Fruit fly (Drosophila melanogaster) whole organism, embryonic: ENCODE data around the gene grim.

Source experiments
- ATbp ChIP-seq: fragments of 200-800 bp; sonication (Bioruptor generic); optimal IDR thresholded peaks from 2 replicates; lab custom pipeline; 2017; ENCODE audit warnings: missing biosample characterization, mild to moderate bottlenecking, missing genetic modification characterization, missing genetic modification reagents
- CG10147 ChIP-seq: fragments of 200-800 bp; sonication (Bioruptor generic); optimal IDR thresholded peaks from 2 replicates; lab custom pipeline; 2019; ENCODE audit warnings: missing biosample characterization, mild to moderate bottlenecking, missing genetic modification characterization, moderate library complexity
- CG1024 ChIP-seq: fragments of 200-800 bp; sonication (Bioruptor generic); IDR thresholded peaks from 2 replicates; pipeline ENCODE4 v1.3.6; 2022; ENCODE audit warnings: missing biosample characterization, missing genetic modification characterization
- CG10654 ChIP-seq: fragments of 200-800 bp; sonication (Bioruptor generic); optimal IDR thresholded peaks from 2 replicates; lab custom pipeline; 2016; ENCODE audit warnings: missing biosample characterization, missing genetic modification characterization
- CG10979 ChIP-seq: fragments of 200-800 bp; sonication (Bioruptor generic); optimal IDR thresholded peaks from 2 replicates; lab custom pipeline; 2018; ENCODE audit warnings: missing biosample characterization, mild to moderate bottlenecking, missing genetic modification characterization, moderate library complexity
- CG12769 ChIP-seq: fragments of 200-800 bp; sonication (Bioruptor generic); optimal IDR thresholded peaks from 2 replicates; lab custom pipeline; 2019; ENCODE audit warnings: missing biosample characterization, mild to moderate bottlenecking, missing genetic modification characterization, moderate library complexity
- CG1602 ChIP-seq: fragments of 200-800 bp; sonication (Bioruptor generic); optimal IDR thresholded peaks from 3 replicates; lab custom pipeline; 2016; ENCODE audit warnings: missing biosample characterization, missing genetic modification characterization
- CG16863 ChIP-seq: fragments of 200-800 bp; sonication (Bioruptor generic); optimal IDR thresholded peaks from 3 replicates; lab custom pipeline; 2016; ENCODE audit warnings: missing biosample characterization, missing genetic modification characterization
- CG17829 ChIP-seq: fragments of 200-800 bp; optimal IDR thresholded peaks from 2 replicates; lab custom pipeline; 2019; ENCODE audit warnings: missing biosample characterization, mild to moderate bottlenecking, missing genetic modification characterization, moderate library complexity
- CG1832 ChIP-seq: fragments of 200-800 bp; sonication (Bioruptor generic); optimal IDR thresholded peaks from 2 replicates; lab custom pipeline; 2017; ENCODE audit warnings: missing biosample characterization, mild to moderate bottlenecking, missing genetic modification characterization, inconsistent platforms
- CG18619 ChIP-seq: fragments of 200-800 bp; sonication (Bioruptor generic); optimal IDR thresholded peaks from 3 replicates; lab custom pipeline; 2017; ENCODE audit warnings: missing biosample characterization, mild to moderate bottlenecking, missing genetic modification characterization
- CG2712 ChIP-seq: fragments of 200-800 bp; optimal IDR thresholded peaks from 3 replicates; lab custom pipeline; 2019; ENCODE audit warnings: missing biosample characterization, mild to moderate bottlenecking, missing genetic modification characterization, moderate library complexity
- CG33213 ChIP-seq: fragments of 200-800 bp; sonication (Bioruptor generic); optimal IDR thresholded peaks from 3 replicates; lab custom pipeline; 2016; ENCODE audit warnings: missing biosample characterization, missing genetic modification characterization
- CG3407 ChIP-seq: fragments of 200-800 bp; sonication (Bioruptor generic); optimal IDR thresholded peaks from 2 replicates; lab custom pipeline; 2018; ENCODE audit warnings: missing biosample characterization, mild to moderate bottlenecking, missing genetic modification characterization
- CG6791 ChIP-seq: fragments of 200-800 bp; sonication (Bioruptor generic); IDR thresholded peaks from 3 replicates; pipeline ENCODE4 v1.3.6; 2022; ENCODE audit warnings: missing biosample characterization, missing genetic modification characterization; ENCODE audit not compliant: partially characterized antibody
- CG8765 ChIP-seq: fragments of 200-800 bp; sonication (Bioruptor generic); IDR thresholded peaks from 2 replicates; pipeline ENCODE4 v1.3.6; 2022; ENCODE audit warnings: missing biosample characterization, missing genetic modification characterization
- Dek ChIP-seq: fragments of 200-800 bp; sonication (Bioruptor generic); optimal IDR thresholded peaks from 3 replicates; lab custom pipeline; 2019; ENCODE audit warnings: missing biosample characterization, mild to moderate bottlenecking, missing genetic modification characterization, moderate library complexity
- Dll ChIP-seq: fragments of 200-800 bp; sonication (Bioruptor generic); IDR thresholded peaks from 4 replicates; pipeline ENCODE4 v1.3.6; 2022; ENCODE audit warnings: missing biosample characterization, missing genetic modification characterization; ENCODE audit not compliant: partially characterized antibody
- Dref ChIP-seq: fragments of 200-800 bp; sonication (Bioruptor generic); IDR thresholded peaks from 2 replicates; pipeline ENCODE4 v1.3.6; 2022; ENCODE audit warnings: missing biosample characterization, missing genetic modification characterization
- Drgx ChIP-seq: fragments of 200-800 bp; sonication (Bioruptor generic); IDR thresholded peaks from 2 replicates; pipeline ENCODE4 v1.3.6; 2022; ENCODE audit warnings: missing biosample characterization, missing genetic modification characterization
- E2f2 ChIP-seq: fragments of 200-800 bp; sonication (Bioruptor generic); IDR thresholded peaks from 2 replicates; pipeline ENCODE4 v1.3.6; 2022; ENCODE audit warnings: missing biosample characterization, missing genetic modification characterization
- H15 ChIP-seq: fragments of 200-800 bp; sonication (Bioruptor generic); IDR thresholded peaks from 3 replicates; pipeline ENCODE4 v1.3.6; 2022; ENCODE audit warnings: missing biosample characterization, missing genetic modification characterization
- NFAT ChIP-seq: fragments of 200-800 bp; sonication (Bioruptor generic); IDR thresholded peaks from 2 replicates; pipeline ENCODE4 v1.3.6; 2022; ENCODE audit warnings: missing biosample characterization, missing genetic modification characterization
- NK7.1 ChIP-seq: fragments of 200-800 bp; sonication (Bioruptor generic); optimal IDR thresholded peaks from 3 replicates; lab custom pipeline; 2016; ENCODE audit warnings: missing biosample characterization, missing genetic modification characterization
- Sox100B ChIP-seq: fragments of 200-800 bp; sonication (Bioruptor generic); optimal IDR thresholded peaks from 3 replicates; lab custom pipeline; 2018; ENCODE audit warnings: missing biosample characterization, mild to moderate bottlenecking, missing genetic modification characterization
- Sry-β ChIP-seq: fragments of 200-800 bp; sonication (Bioruptor generic); optimal IDR thresholded peaks from 2 replicates; lab custom pipeline; 2018; ENCODE audit warnings: missing biosample characterization, mild to moderate bottlenecking, missing genetic modification characterization, moderate library complexity
- Usf ChIP-seq: fragments of 200-800 bp; sonication (Bioruptor generic); optimal IDR thresholded peaks from 2 replicates; lab custom pipeline; 2017; ENCODE audit warnings: missing genotype, missing biosample characterization, missing genetic modification characterization
- bbx ChIP-seq: fragments of 200-800 bp; sonication (Bioruptor generic); IDR thresholded peaks from 2 replicates; pipeline ENCODE4 v1.3.6; 2022; ENCODE audit warnings: missing biosample characterization, missing genetic modification characterization; ENCODE audit not compliant: partially characterized antibody
- ci ChIP-seq: fragments of 200-800 bp; sonication (Bioruptor generic); IDR thresholded peaks from 3 replicates; pipeline ENCODE4 v1.3.6; 2022; ENCODE audit warnings: missing biosample characterization, missing genetic modification characterization
- dati ChIP-seq: fragments of 200-800 bp; sonication (Bioruptor generic); IDR thresholded peaks from 2 replicates; pipeline ENCODE4 v1.3.6; 2022; ENCODE audit warnings: missing biosample characterization, missing genetic modification characterization
- dmrt11E ChIP-seq: fragments of 200-800 bp; sonication (Bioruptor generic); optimal IDR thresholded peaks from 3 replicates; lab custom pipeline; 2018; ENCODE audit warnings: missing biosample characterization, mild to moderate bottlenecking, missing genetic modification characterization, moderate library complexity
- dmrt99B ChIP-seq: fragments of 200-800 bp; sonication (Bioruptor generic); optimal IDR thresholded peaks from 2 replicates; lab custom pipeline; 2018; ENCODE audit warnings: missing biosample characterization, mild to moderate bottlenecking, missing genetic modification characterization, moderate library complexity
- dpn ChIP-seq, 2 experiments: fragments of 200-800 bp; sonication (Bioruptor generic); optimal IDR thresholded peaks; 3 replicates each; lab custom pipeline; 2016; ENCODE audit warnings: missing biosample characterization in 2 of 2, missing genetic modification characterization in 2 of 2
- dysf ChIP-seq: fragments of 200-800 bp; sonication (Bioruptor generic); IDR thresholded peaks from 3 replicates; pipeline ENCODE4 v1.3.6; 2022; ENCODE audit warnings: missing biosample characterization, missing genetic modification characterization
- gfzf ChIP-seq: fragments of 200-800 bp; sonication (Bioruptor generic); optimal IDR thresholded peaks from 2 replicates; lab custom pipeline; 2016; ENCODE audit warnings: missing biosample characterization, mild to moderate bottlenecking, missing genetic modification characterization, moderate library complexity
- gt ChIP-seq: fragments of 200-800 bp; sonication (Bioruptor generic); IDR thresholded peaks from 2 replicates; pipeline ENCODE4 v1.3.6; 2022; ENCODE audit warnings: missing biosample characterization, missing genetic modification characterization
- jigr1 ChIP-seq: fragments of 200-800 bp; sonication (Bioruptor generic); IDR thresholded peaks from 3 replicates; pipeline ENCODE4 v1.3.6; 2022; ENCODE audit warnings: missing biosample characterization, missing genetic modification characterization
- ken ChIP-seq: fragments of 200-800 bp; sonication (Bioruptor generic); IDR thresholded peaks from 3 replicates; pipeline ENCODE4 v1.3.6; 2022; ENCODE audit warnings: missing biosample characterization, missing genetic modification characterization
- kni ChIP-seq: fragments of 200-800 bp; sonication (Bioruptor generic); optimal IDR thresholded peaks from 3 replicates; lab custom pipeline; 2017; ENCODE audit warnings: mild to moderate bottlenecking, missing biosample characterization, missing genetic modification reagents, missing genetic modification characterization
- lab ChIP-seq: fragments of 200-800 bp; sonication (Bioruptor generic); optimal IDR thresholded peaks from 3 replicates; lab custom pipeline; 2017; ENCODE audit warnings: missing biosample characterization, missing genetic modification characterization, mild to moderate bottlenecking, moderate library complexity, missing genetic modification reagents
- onecut ChIP-seq: fragments of 200-800 bp; sonication (Bioruptor generic); IDR thresholded peaks from 2 replicates; pipeline ENCODE4 v1.3.6; 2022; ENCODE audit warnings: missing biosample characterization, missing genetic modification characterization
- org-1 ChIP-seq: fragments of 200-800 bp; sonication (Bioruptor generic); optimal IDR thresholded peaks from 2 replicates; lab custom pipeline; 2017; ENCODE audit warnings: missing biosample characterization, missing genetic modification characterization
- pfk ChIP-seq: fragments of 200-800 bp; sonication (Bioruptor generic); optimal IDR thresholded peaks from 2 replicates; lab custom pipeline; 2018; ENCODE audit warnings: missing biosample characterization, mild to moderate bottlenecking, missing genetic modification characterization, moderate library complexity
- pros ChIP-seq: fragments of 200-800 bp; sonication (Bioruptor generic); optimal IDR thresholded peaks from 3 replicates; lab custom pipeline; 2019; ENCODE audit warnings: missing biosample characterization, mild to moderate bottlenecking, missing genetic modification characterization, moderate library complexity
- psq ChIP-seq: fragments of 200-800 bp; sonication (Bioruptor generic); optimal IDR thresholded peaks from 2 replicates; lab custom pipeline; 2017; ENCODE audit warnings: missing biosample characterization, missing genetic modification characterization
- pzg ChIP-seq: fragments of 200-800 bp; sonication (Bioruptor generic); optimal IDR thresholded peaks from 3 replicates; lab custom pipeline; 2018; ENCODE audit warnings: missing biosample characterization, mild to moderate bottlenecking, missing genetic modification characterization, moderate library complexity
- run ChIP-seq: fragments of 200-800 bp; sonication (Bioruptor generic); optimal IDR thresholded peaks from 3 replicates; lab custom pipeline; 2018; ENCODE audit warnings: missing biosample characterization, mild to moderate bottlenecking, missing genetic modification characterization
- sens ChIP-seq: fragments of 200-800 bp; sonication (Bioruptor generic); peaks from one replicate; lab custom pipeline; 2016; ENCODE audit warnings: missing biosample characterization, missing genetic modification characterization
- trem ChIP-seq: fragments of 200-800 bp; optimal IDR thresholded peaks from 3 replicates; lab custom pipeline; 2019; ENCODE audit warnings: missing biosample characterization, mild to moderate bottlenecking, missing genetic modification characterization, moderate library complexity
- z ChIP-seq: fragments of 200-800 bp; sonication (Bioruptor generic); IDR thresholded peaks from 3 replicates; pipeline ENCODE4 v1.3.6; 2022; ENCODE audit warnings: missing biosample characterization, missing genetic modification characterization

grim gene

DNA sequence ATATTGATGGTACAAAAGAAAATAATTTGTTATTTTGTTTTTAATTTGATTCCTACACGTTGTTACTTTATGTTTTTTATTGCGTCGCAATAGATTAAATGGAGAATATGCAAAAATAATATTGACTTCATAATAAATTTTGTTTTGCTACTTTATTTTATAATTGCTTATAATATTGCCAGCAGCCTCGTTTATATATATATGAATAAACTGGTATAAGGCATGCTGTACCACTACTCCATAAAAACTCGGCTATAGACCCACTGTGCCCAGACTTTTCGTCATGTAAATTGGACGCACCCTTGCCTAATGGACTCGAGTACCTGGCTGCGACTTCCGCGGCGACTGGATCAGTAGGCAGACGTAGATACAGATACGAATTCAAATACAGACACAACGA is 44.4 kb upstream of the grim start:
- no peak for TF ChIP-seq Dref (GFP tag; lab: Robert Waterston, UW)
- TF ChIP-seq E2f2 (GFP tag; lab: Robert Waterston, UW): peak; percentile 45; the same call in 1 of the 2 replicates
- peak; percentile 15 for TF ChIP-seq NK7.1 (GFP tag; lab: Kevin White, UChicago)
- peak; percentile 27 to 68 for TF ChIP-seq dpn (GFP tag; optimal IDR thresholded peaks at IDR 0.05; lab: Kevin White, UChicago)
- peak; percentile 55 for TF ChIP-seq pros
- TF ChIP-seq dmrt99B (tag; lab: Kevin White, UChicago): peak; percentile 81
- no peak for TF ChIP-seq pfk
- no peak for TF ChIP-seq ken (GFP tag; lab: Robert Waterston, UW)
- TF ChIP-seq CG12769 (tag; lab: Kevin White, UChicago): no peak
- peak; percentile 71 for TF ChIP-seq org-1 (GFP tag; lab: Kevin White, UChicago)
- peak; percentile 45; the same call in 1 of the 2 replicates for TF ChIP-seq onecut (GFP tag; lab: Robert Waterston, UW)
- TF ChIP-seq Dll: no peak
- no peak for TF ChIP-seq Drgx (GFP tag; lab: Robert Waterston, UW)
- peak; percentile 82 for TF ChIP-seq Sox100B
- peak; percentile 97 for TF ChIP-seq sens (GFP tag; lab: Kevin White, UChicago)
- peak; percentile 59 for TF ChIP-seq Usf
- TF ChIP-seq lab: peak; percentile 55
- TF ChIP-seq CG10147 (GFP tag; lab: Kevin White, UChicago): peak; percentile 46
- TF ChIP-seq CG6791 (GFP tag; lab: Robert Waterston, UW): no peak
- TF ChIP-seq CG33213 (GFP tag; lab: Kevin White, UChicago): peak; percentile 23
- no peak; the same call in 1 of the 2 replicates for TF ChIP-seq CG1024 (GFP tag; lab: Robert Waterston, UW)
- peak; percentile 73 for TF ChIP-seq CG3407
- TF ChIP-seq dati (GFP tag; lab: Robert Waterston, UW): no peak
- TF ChIP-seq gt: peak; percentile 57; the same call in 1 of the 2 replicates
- TF ChIP-seq CG10979 (tag; lab: Kevin White, UChicago): peak; percentile 95
- TF ChIP-seq run (tag; lab: Kevin White, UChicago): peak; percentile 21
- TF ChIP-seq CG16863 (GFP tag; lab: Kevin White, UChicago): peak; percentile 56
- TF ChIP-seq jigr1: no peak
- no peak for TF ChIP-seq Dek (tag; lab: Kevin White, UChicago)
- TF ChIP-seq CG17829 (tag; lab: Kevin White, UChicago): peak; percentile 93
- no peak for TF ChIP-seq Sry-β
- TF ChIP-seq ATbp (GFP tag; lab: Kevin White, UChicago): peak; percentile 67
- TF ChIP-seq dysf (GFP tag; lab: Robert Waterston, UW): peak; percentile 69; the same call in 2 of the 3 replicates
- TF ChIP-seq trem: peak; percentile 89
- TF ChIP-seq z (GFP tag; lab: Robert Waterston, UW): 0 out of 3 replicates have a peak, but pooled peaks have one; percentile 8
- peak; percentile 78 for TF ChIP-seq CG1602
- TF ChIP-seq kni (GFP tag; lab: Kevin White, UChicago): peak; percentile 12
- TF ChIP-seq H15 (GFP tag; lab: Robert Waterston, UW): peak; percentile 48; the same call in 1 of the 3 replicates
- peak; percentile 4 for TF ChIP-seq psq (GFP tag; lab: Kevin White, UChicago)
- TF ChIP-seq CG8765: peak; percentile 72; the same call in 1 of the 2 replicates
- TF ChIP-seq gfzf: no peak
- no peak for TF ChIP-seq pzg (GFP tag; lab: Kevin White, UChicago)
- peak; percentile 62; the same call in 1 of the 3 replicates for TF ChIP-seq ci (GFP tag; lab: Robert Waterston, UW)
- peak; percentile 96 for TF ChIP-seq CG2712 (tag; lab: Kevin White, UChicago)
- TF ChIP-seq CG10654 (GFP tag; lab: Kevin White, UChicago): peak; percentile 48
- TF ChIP-seq bbx (GFP tag; lab: Robert Waterston, UW): no peak
- peak; percentile 97 for TF ChIP-seq dmrt11E
- TF ChIP-seq CG1832 (GFP tag; lab: Kevin White, UChicago): no peak
- no peak for TF ChIP-seq NFAT (GFP tag; lab: Robert Waterston, UW)
- peak; percentile 44 for TF ChIP-seq CG18619 (GFP tag; lab: Kevin White, UChicago)
